Worm (Caenorhabditis elegans) whole organism, mixed stage, embryonic: ENCODE data around the gene ndub-6.

Experiments used
- M03D4.4 ChIP-seq: sonication (generic microtip); optimal IDR thresholded peaks from 2 replicates; lab custom pipeline; 2017; ENCODE audit warnings: mild to moderate bottlenecking, missing genetic modification characterization, missing compliant biosample characterization
- blmp-1 ChIP-seq: fragments of 150-350 bp; optimal IDR thresholded peaks from 2 replicates; lab custom pipeline; 2014; ENCODE audit warnings: missing biosample characterization, missing genetic modification characterization
- ceh-43 ChIP-seq: fragments of 200-800 bp; sonication (Bioruptor generic); optimal IDR thresholded peaks from 2 replicates; lab custom pipeline; 2018; ENCODE audit warnings: mild to moderate bottlenecking, missing genetic modification characterization, moderate library complexity, missing compliant biosample characterization
- flh-1 ChIP-seq: fragments of 200-800 bp; sonication (Bioruptor generic); optimal IDR thresholded peaks from 2 replicates; lab custom pipeline; 2018; ENCODE audit warnings: mild to moderate bottlenecking, missing genetic modification characterization, moderate library complexity, missing compliant biosample characterization
- ham-2 ChIP-seq: fragments of 200-800 bp; sonication (Bioruptor generic); optimal IDR thresholded peaks from 2 replicates; lab custom pipeline; 2018; ENCODE audit warnings: mild to moderate bottlenecking, missing genetic modification characterization, missing compliant biosample characterization
- hlh-1 ChIP-seq: fragments of 150-350 bp; optimal IDR thresholded peaks from 2 replicates; lab custom pipeline; 2014; ENCODE audit warnings: missing biosample characterization, missing genetic modification reagents, missing genetic modification characterization
- lin-13 ChIP-seq: fragments of 150-350 bp; optimal IDR thresholded peaks from 2 replicates; lab custom pipeline; 2014; ENCODE audit warnings: missing biosample characterization, missing genetic modification characterization
- lin-32 ChIP-seq: fragments of 200-800 bp; sonication (Bioruptor generic); optimal IDR thresholded peaks from 2 replicates; lab custom pipeline; 2018; ENCODE audit warnings: mild to moderate bottlenecking, missing genetic modification characterization, missing compliant biosample characterization
- mep-1 ChIP-seq: fragments of 150-350 bp; optimal IDR thresholded peaks from 2 replicates; lab custom pipeline; 2017; ENCODE audit warnings: missing biosample characterization, missing genetic modification reagents, missing genetic modification characterization, inconsistent platforms
- nhr-12 ChIP-seq: fragments of 150-350 bp; optimal IDR thresholded peaks from 2 replicates; lab custom pipeline; 2014; ENCODE audit warnings: missing biosample characterization, missing genetic modification characterization
- nhr-2 ChIP-seq: fragments of 150-350 bp; optimal IDR thresholded peaks from 2 replicates; lab custom pipeline; 2014; ENCODE audit warnings: missing biosample characterization, missing genetic modification characterization
- nhr-76 ChIP-seq: sonication (generic microtip); optimal IDR thresholded peaks from 2 replicates; lab custom pipeline; 2017; ENCODE audit warnings: missing biosample characterization, missing genetic modification characterization
- sem-2 ChIP-seq: fragments of 200-800 bp; sonication (Bioruptor generic); optimal IDR thresholded peaks from 2 replicates; lab custom pipeline; 2018; ENCODE audit warnings: mild to moderate bottlenecking, missing genetic modification characterization, missing compliant biosample characterization
- tbx-8 ChIP-seq: fragments of 200-800 bp; sonication (Bioruptor generic); optimal IDR thresholded peaks from 2 replicates; lab custom pipeline; 2018; ENCODE audit warnings: mild to moderate bottlenecking, missing genetic modification characterization, moderate library complexity, missing compliant biosample characterization
- unc-120 ChIP-seq: sonication (generic microtip); optimal IDR thresholded peaks from 2 replicates; lab custom pipeline; 2017; ENCODE audit warnings: missing genetic modification characterization, missing compliant biosample characterization; ENCODE audit not compliant: poor library complexity, severe bottlenecking
- unc-62 ChIP-seq: fragments of 150-350 bp; optimal IDR thresholded peaks from 2 replicates; lab custom pipeline; 2014; ENCODE audit warnings: missing biosample characterization, missing genetic modification reagents, missing genetic modification characterization
- zip-8 ChIP-seq: fragments of 150-350 bp; optimal IDR thresholded peaks from 2 replicates; lab custom pipeline; 2014; ENCODE audit warnings: missing biosample characterization, missing genetic modification characterization

The ndub-6 gene

ce11 chrIV:11697514-11697913 is 45.3 kb downstream of the ndub-6 start:
- TF ChIP-seq blmp-1 (tag; lab: Kevin White, UChicago): peak; percentile 18
- no peak for TF ChIP-seq lin-32
- no peak for TF ChIP-seq unc-62 (GFP tag; lab: Kevin White, UChicago)
- no peak for TF ChIP-seq M03D4.4 (tag; lab: Kevin White, UChicago)

- TF ChIP-seq unc-62 (GFP tag; lab: Kevin White, UChicago) (no peak), hlh-1 (tag; lab: Kevin White, UChicago) (no peak), blmp-1 (tag; lab: Kevin White, UChicago) (peak; percentile 83)
Observed at ce11 chrIV:11700100-11700499, 47.9 kb downstream of the ndub-6 start.

- TF ChIP-seq ceh-43 (GFP tag; lab: Kevin White, UChicago) (no peak), nhr-76 (tag; lab: Kevin White, UChicago) (no peak), tbx-8 (GFP tag; lab: Kevin White, UChicago) (no peak), mep-1 (tag; lab: Kevin White, UChicago) (no peak), unc-62 (GFP tag; lab: Kevin White, UChicago) (no peak), hlh-1 (tag; lab: Kevin White, UChicago) (no peak), blmp-1 (tag; lab: Kevin White, UChicago) (no peak), sem-2 (GFP tag; lab: Kevin White, UChicago) (no peak), nhr-2 (tag; lab: Kevin White, UChicago) (no peak), unc-120 (tag; lab: Kevin White, UChicago) (no peak), ham-2 (GFP tag; lab: Kevin White, UChicago) (no peak)
Observed at ce11 chrIV:11700752-11701151, 48.5 kb downstream of the ndub-6 start, which contains the start of gene dpy-20. Gene dpy-20 (minus strand): TSS chrIV:11700852.

- TF ChIP-seq zip-8 (tag; lab: Kevin White, UChicago) (no peak), nhr-12 (tag; lab: Kevin White, UChicago) (no peak), lin-13 (tag; lab: Kevin White, UChicago) (no peak), flh-1 (GFP tag; lab: Kevin White, UChicago) (no peak)
Observed at ce11 chrIV:11701878-11702277, 49.7 kb downstream of the ndub-6 start.
